Fruit fly (Drosophila melanogaster) whole organism, prepupa: Measurements from ENCODE around the gene CG17597.

ENCODE experiments used
- Blimp-1 ChIP-seq: fragments of 200-800 bp; sonication (Bioruptor generic); optimal IDR thresholded peaks from 3 replicates; lab custom pipeline; 2017; ENCODE audit warnings: missing biosample characterization, missing genetic modification characterization, mild to moderate bottlenecking, moderate library complexity, missing genetic modification reagents
- CG10631 ChIP-seq: fragments of 200-800 bp; sonication (Bioruptor generic); optimal IDR thresholded peaks from 2 replicates; lab custom pipeline; 2016; ENCODE audit warnings: missing biosample characterization, missing genetic modification characterization
- CG34406 ChIP-seq: fragments of 200-800 bp; sonication (Bioruptor generic); optimal IDR thresholded peaks from 3 replicates; lab custom pipeline; 2016; ENCODE audit warnings: missing biosample characterization, missing genetic modification characterization
- CG6276 ChIP-seq: fragments of 200-800 bp; sonication (Bioruptor generic); optimal IDR thresholded peaks from 2 replicates; lab custom pipeline; 2017; ENCODE audit warnings: missing biosample characterization, mild to moderate bottlenecking, missing genetic modification characterization
- CG6792 ChIP-seq: fragments of 200-800 bp; sonication (Bioruptor generic); optimal IDR thresholded peaks from 3 replicates; lab custom pipeline; 2016; ENCODE audit warnings: missing biosample characterization, missing genetic modification characterization
- CG6808 ChIP-seq: fragments of 200-800 bp; sonication (Bioruptor generic); optimal IDR thresholded peaks from 3 replicates; lab custom pipeline; 2017; ENCODE audit warnings: missing biosample characterization, missing genetic modification characterization, mild to moderate bottlenecking, moderate library complexity, missing genetic modification reagents
- CG6854 ChIP-seq: fragments of 200-800 bp; sonication (Bioruptor generic); optimal IDR thresholded peaks from 2 replicates; lab custom pipeline; 2017; ENCODE audit warnings: missing biosample characterization, mild to moderate bottlenecking, missing genetic modification characterization
- CG7368 ChIP-seq: fragments of 200-800 bp; sonication (Bioruptor generic); optimal IDR thresholded peaks from 3 replicates; lab custom pipeline; 2016; ENCODE audit warnings: missing biosample characterization, missing genetic modification characterization
- Eip75B ChIP-seq: fragments of 200-800 bp; sonication (Bioruptor generic); optimal IDR thresholded peaks from 3 replicates; lab custom pipeline; 2016; ENCODE audit warnings: missing biosample characterization, missing genetic modification characterization
- Hr38 ChIP-seq: sonication (Bioruptor generic); optimal IDR thresholded peaks from 2 replicates; lab custom pipeline; 2016; ENCODE audit warnings: missing biosample characterization, missing genetic modification characterization
- Smox ChIP-seq: fragments of 200-800 bp; sonication (Bioruptor generic); optimal IDR thresholded peaks from 3 replicates; lab custom pipeline; 2016; ENCODE audit warnings: missing biosample characterization, missing genetic modification characterization
- dac ChIP-seq: fragments of 200-800 bp; sonication (Bioruptor generic); optimal IDR thresholded peaks from 2 replicates; lab custom pipeline; 2017; ENCODE audit warnings: missing biosample characterization, mild to moderate bottlenecking, missing genetic modification characterization
- fd59A ChIP-seq: fragments of 200-800 bp; sonication (Bioruptor generic); optimal IDR thresholded peaks from 2 replicates; lab custom pipeline; 2017; ENCODE audit warnings: missing biosample characterization, mild to moderate bottlenecking, missing genetic modification characterization, missing genetic modification reagents
- fd85E ChIP-seq: fragments of 200-800 bp; sonication (Bioruptor generic); optimal IDR thresholded peaks from 3 replicates; lab custom pipeline; 2016; ENCODE audit warnings: missing biosample characterization, missing genetic modification characterization
- fkh ChIP-seq: fragments of 200-800 bp; sonication (Bioruptor generic); optimal IDR thresholded peaks from 3 replicates; lab custom pipeline; 2017; ENCODE audit warnings: missing biosample characterization, mild to moderate bottlenecking, missing genetic modification characterization, moderate library complexity
- pdm3 ChIP-seq: fragments of 200-800 bp; sonication (Bioruptor generic); optimal IDR thresholded peaks from 3 replicates; lab custom pipeline; 2016; ENCODE audit warnings: missing biosample characterization, missing genetic modification characterization
- ss ChIP-seq, 2 experiments: fragments of 200-800 bp; sonication (Bioruptor generic); optimal IDR thresholded peaks; 2 replicates in 1 of 2; 3 replicates in 1 of 2; lab custom pipeline; 2017 to 2018; ENCODE audit warnings: mild to moderate bottlenecking in 2 of 2, missing biosample characterization in 2 of 2, missing genetic modification characterization in 2 of 2, moderate library complexity in 1 of 2
- topi ChIP-seq: fragments of 200-800 bp; sonication (Bioruptor generic); optimal IDR thresholded peaks from 3 replicates; lab custom pipeline; 2016; ENCODE audit warnings: missing biosample characterization, missing genetic modification characterization

CG17597 gene

dm6 chr2L:18785026-18785600 lies 45.8 kb downstream of the CG17597 start:
- TF ChIP-seq fkh (GFP tag; lab: Kevin White, UChicago) (peak; percentile 34), ss (GFP tag; optimal IDR thresholded peaks at IDR 0.05; lab: Kevin White, UChicago) (no peak)

dm6 chr2L:18783357-18784040 lies 47.5 kb downstream of the CG17597 start:
- TF ChIP-seq CG7368, result peak; percentile 17
- no peak for TF ChIP-seq dac
- TF ChIP-seq, all 60 proteins: peak for 1

dm6 chr2L:18782936-18783335 lies 48.0 kb downstream of the CG17597 start:
- TF ChIP-seq CG34406 (GFP tag; lab: Kevin White, UChicago) (no peak), fd59A (GFP tag; lab: Kevin White, UChicago) (no peak), fkh (GFP tag; lab: Kevin White, UChicago) (peak; percentile 11)

dm6 chr2L:18782212-18782825 lies 48.6 kb downstream of the CG17597 start:
- TF ChIP-seq fd85E (no peak), pdm3 (GFP tag; lab: Kevin White, UChicago) (no peak), topi (GFP tag; lab: Kevin White, UChicago) (no peak), CG6276 (GFP tag; lab: Kevin White, UChicago) (no peak), CG7368 (no peak), Smox (GFP tag; lab: Kevin White, UChicago) (no peak), CG10631 (GFP tag; lab: Kevin White, UChicago) (no peak), CG6808 (GFP tag; lab: Kevin White, UChicago) (no peak), Blimp-1 (GFP tag; lab: Kevin White, UChicago) (no peak), Hr38 (no peak)

DNA sequence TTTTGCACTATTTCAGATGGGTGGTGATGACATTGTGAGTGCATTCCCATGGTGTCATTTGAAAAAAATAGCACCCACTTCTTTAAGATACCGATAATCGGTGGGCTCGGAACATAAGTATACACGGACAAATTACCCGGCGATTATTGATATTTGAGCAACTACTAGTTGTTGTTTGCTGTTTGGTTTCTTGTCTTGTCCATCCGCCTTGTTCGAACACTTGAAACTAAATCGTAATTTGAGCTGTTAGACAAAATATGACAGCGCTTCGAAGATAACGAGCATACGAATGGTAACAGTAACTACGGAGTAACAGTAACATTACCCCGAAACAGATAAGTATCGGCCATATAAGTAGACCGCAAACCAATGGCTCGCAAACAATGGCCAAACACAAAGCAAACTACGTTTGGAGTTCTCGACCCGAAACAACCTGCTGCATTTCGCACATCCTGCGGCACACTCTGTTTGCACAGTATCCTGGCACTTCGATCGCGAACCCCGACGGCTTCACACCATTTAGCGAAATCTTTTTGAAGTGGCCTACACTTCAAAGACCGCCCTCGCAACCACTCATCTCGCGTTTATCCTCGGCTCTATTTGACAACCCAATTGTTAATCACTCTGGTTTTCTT lies 49.9 kb downstream of the CG17597 start:
- TF ChIP-seq CG6792 (GFP tag; lab: Kevin White, UChicago) (no peak), CG6854 (GFP tag; lab: Kevin White, UChicago) (no peak), Smox (GFP tag; lab: Kevin White, UChicago) (no peak), dac (no peak), Eip75B (no peak)
